Worm (Caenorhabditis elegans) whole organism, L4 larva: ENCODE results near the gene C18D4.12.
A peak's percentile ranks its signal among the peaks of the same experiment; 100 is the strongest.

Source experiments
- F10B5.3 ChIP-seq: sonication (generic microtip); optimal IDR thresholded peaks from 2 replicates; lab custom pipeline; 2016; ENCODE audit warnings: mild to moderate bottlenecking, missing genetic modification characterization, missing compliant biosample characterization
- R02D3.7 ChIP-seq: fragments of 150-350 bp; sonication (generic microtip); optimal IDR thresholded peaks from 3 replicates; lab custom pipeline; 2014; ENCODE audit warnings: missing biosample characterization, missing genetic modification characterization
- Y5F2A.4 ChIP-seq: fragments of 200-800 bp; sonication (Bioruptor generic); optimal IDR thresholded peaks from 2 replicates; lab custom pipeline; 2018; ENCODE audit warnings: mild to moderate bottlenecking, missing genetic modification characterization, missing compliant biosample characterization
- ZK546.5 ChIP-seq, 2 experiments: sonication (generic microtip); optimal IDR thresholded peaks; 2 replicates each; lab custom pipeline; 2017; ENCODE audit warnings: missing biosample characterization in 2 of 2, missing genetic modification characterization in 2 of 2
- aha-1 ChIP-seq: fragments of 150-350 bp; peaks from one replicate; lab custom pipeline; 2014; ENCODE audit warnings: missing biosample characterization, missing genetic modification characterization
- aly-2 ChIP-seq: sonication (generic microtip); optimal IDR thresholded peaks from 2 replicates; lab custom pipeline; 2018; ENCODE audit warnings: missing biosample characterization, missing genetic modification characterization
- ama-1 ChIP-seq: fragments of 150-350 bp; optimal IDR thresholded peaks from 2 replicates; lab custom pipeline; 2014; ENCODE audit warnings: inconsistent platforms, mixed read lengths
- ceh-20 ChIP-seq: fragments of 200-800 bp; sonication (Bioruptor generic); IDR thresholded peaks from 2 replicates; pipeline ENCODE4 v1.3.6; 2022; ENCODE audit warnings: missing genetic modification reagents, missing genetic modification characterization, missing compliant biosample characterization
- ceh-28 ChIP-seq: fragments of 150-350 bp; optimal IDR thresholded peaks from 2 replicates; lab custom pipeline; 2014; ENCODE audit warnings: missing biosample characterization, missing genetic modification reagents, missing genetic modification characterization
- ceh-32 ChIP-seq: sonication (generic microtip); optimal IDR thresholded peaks from 2 replicates; lab custom pipeline; 2016; ENCODE audit warnings: mild to moderate bottlenecking, missing genetic modification characterization, missing compliant biosample characterization; ENCODE audit not compliant: poor library complexity
- ceh-44 ChIP-seq: fragments of 200-800 bp; sonication (Bioruptor generic); IDR thresholded peaks from 2 replicates; pipeline ENCODE4 v1.3.6; 2022; ENCODE audit warnings: missing genetic modification reagents, missing genetic modification characterization, missing compliant biosample characterization
- ceh-82 ChIP-seq: sonication (generic microtip); optimal IDR thresholded peaks from 2 replicates; lab custom pipeline; 2017; ENCODE audit warnings: missing biosample characterization, missing genetic modification characterization
- dmd-9 ChIP-seq: fragments of 200-800 bp; sonication (Bioruptor generic); IDR thresholded peaks from 2 replicates; pipeline ENCODE4 v1.3.6; 2022; ENCODE audit warnings: missing genetic modification reagents, missing genetic modification characterization, missing compliant biosample characterization
- fkh-10 ChIP-seq: fragments of 150-350 bp; optimal IDR thresholded peaks from 2 replicates; lab custom pipeline; 2014; ENCODE audit warnings: missing biosample characterization, missing genetic modification reagents, missing genetic modification characterization
- hif-1 ChIP-seq, 2 experiments: sonication (generic microtip); optimal IDR thresholded peaks; 2 replicates each; lab custom pipeline; 2016 to 2017; ENCODE audit warnings: missing compliant biosample characterization in 2 of 2, missing genetic modification characterization in 2 of 2, missing genetic modification reagents in 2 of 2, missing genotype in 2 of 2, mild to moderate bottlenecking in 1 of 2
- hlh-11 ChIP-seq: fragments of 200-800 bp; sonication (Bioruptor generic); optimal IDR thresholded peaks from 2 replicates; lab custom pipeline; 2018; ENCODE audit warnings: mild to moderate bottlenecking, missing genetic modification characterization, missing compliant biosample characterization
- hlh-30 ChIP-seq: sonication (generic microtip); optimal IDR thresholded peaks from 2 replicates; lab custom pipeline; 2017; ENCODE audit warnings: antibody characterized with exemption, mild to moderate bottlenecking, missing genetic modification characterization, missing compliant biosample characterization; ENCODE audit not compliant: insufficient read depth
- lin-39 ChIP-seq: fragments of 150-350 bp; optimal IDR thresholded peaks from 2 replicates; lab custom pipeline; 2014; ENCODE audit warnings: missing biosample characterization, missing genetic modification reagents, missing genetic modification characterization
- lsy-2 ChIP-seq, 2 experiments: fragments of 150-350 bp in 1 of 2; sonication (generic microtip) in 1 of 2; optimal IDR thresholded peaks; 2 replicates each; lab custom pipeline; 2014 to 2017; ENCODE audit warnings: missing biosample characterization in 2 of 2, missing genetic modification characterization in 2 of 2
- madf-9 ChIP-seq: fragments of 200-800 bp; sonication (Bioruptor generic); conservative IDR thresholded peaks from 2 replicates; pipeline ENCODE4 v1.3.6; 2022; ENCODE audit warnings: missing genetic modification reagents, missing genetic modification characterization, missing compliant biosample characterization
- mdt-29 ChIP-seq: fragments of 200-800 bp; sonication (Bioruptor generic); IDR thresholded peaks from 2 replicates; pipeline ENCODE4 v1.3.6; 2022; ENCODE audit warnings: missing genetic modification reagents, missing genetic modification characterization, missing compliant biosample characterization
- nhr-10 ChIP-seq: fragments of 150-350 bp; optimal IDR thresholded peaks from 2 replicates; lab custom pipeline; 2014; ENCODE audit warnings: missing biosample characterization, missing genetic modification characterization
- nhr-111 ChIP-seq: fragments of 200-800 bp; sonication (Bioruptor generic); optimal IDR thresholded peaks from 2 replicates; lab custom pipeline; 2018; ENCODE audit warnings: mild to moderate bottlenecking, missing genetic modification characterization, missing compliant biosample characterization
- nhr-237 ChIP-seq: sonication (generic microtip); optimal IDR thresholded peaks from 2 replicates; lab custom pipeline; 2017; ENCODE audit warnings: missing biosample characterization, missing genetic modification characterization
- nhr-28 ChIP-seq: fragments of 150-350 bp; optimal IDR thresholded peaks from 2 replicates; lab custom pipeline; 2014; ENCODE audit warnings: missing biosample characterization, missing genetic modification characterization
- nhr-41 ChIP-seq: fragments of 200-800 bp; sonication (Bioruptor generic); IDR thresholded peaks from 2 replicates; pipeline ENCODE4 v1.3.6; 2022; ENCODE audit warnings: missing genetic modification reagents, missing genetic modification characterization, missing compliant biosample characterization
- nhr-42 ChIP-seq: fragments of 200-800 bp; sonication (Bioruptor generic); IDR thresholded peaks from 2 replicates; pipeline ENCODE4 v1.3.6; 2022; ENCODE audit warnings: missing genetic modification characterization, missing compliant biosample characterization
- nhr-6 ChIP-seq: fragments of 150-350 bp; optimal IDR thresholded peaks from 2 replicates; lab custom pipeline; 2014; ENCODE audit warnings: missing biosample characterization, missing genetic modification characterization
- rbr-2 ChIP-seq: sonication (generic microtip); optimal IDR thresholded peaks from 2 replicates; lab custom pipeline; 2016; ENCODE audit warnings: missing genotype, missing genetic modification characterization, missing compliant biosample characterization
- sdz-12 ChIP-seq: fragments of 200-800 bp; sonication (Bioruptor generic); optimal IDR thresholded peaks from 2 replicates; lab custom pipeline; 2018; ENCODE audit warnings: mild to moderate bottlenecking, missing genetic modification characterization, missing compliant biosample characterization
- skn-1 ChIP-seq: fragments of 150-350 bp; optimal IDR thresholded peaks from 2 replicates; lab custom pipeline; 2014; ENCODE audit warnings: missing biosample characterization, missing genetic modification characterization
- spr-3 ChIP-seq: fragments of 200-800 bp; sonication (Bioruptor generic); optimal IDR thresholded peaks from 2 replicates; lab custom pipeline; 2018; ENCODE audit warnings: mild to moderate bottlenecking, missing genetic modification characterization, missing compliant biosample characterization
- unc-130 ChIP-seq: sonication (generic microtip); optimal IDR thresholded peaks from 2 replicates; lab custom pipeline; 2016; ENCODE audit warnings: missing genetic modification reagents, missing genetic modification characterization, missing compliant biosample characterization
- unc-62 ChIP-seq, 3 experiments: fragments of 150-350 bp in 1 of 3; sonication (generic microtip); optimal IDR thresholded peaks in 2 of 3; peaks in 1 of 3; 1 replicate in 1 of 3; 2 replicates in 2 of 3; lab custom pipeline; 2014 to 2017; ENCODE audit warnings: missing biosample characterization in 3 of 3, missing genetic modification characterization in 3 of 3, missing genetic modification reagents in 3 of 3, missing genotype in 1 of 3
- zip-2 ChIP-seq: fragments of 150-350 bp; optimal IDR thresholded peaks from 2 replicates; lab custom pipeline; 2014; ENCODE audit warnings: missing biosample characterization, missing genetic modification characterization
- ztf-11 ChIP-seq: fragments of 150-350 bp; optimal IDR thresholded peaks from 2 replicates; lab custom pipeline; 2014; ENCODE audit warnings: missing biosample characterization, missing genetic modification characterization
- ztf-7 ChIP-seq: fragments of 150-350 bp; optimal IDR thresholded peaks from 2 replicates; lab custom pipeline; 2014; ENCODE audit warnings: missing biosample characterization, missing genetic modification characterization

C18D4.12 gene

ce11 chrV:17530486-17530885 lies at the start of gene C18D4.12:
Gene C18D4.12 (minus strand): TSS chrV:17530586.
- TF ChIP-seq aha-1 (tag; lab: Kevin White, UChicago) (peak; percentile 8), nhr-42 (GFP tag; lab: Robert Waterston, UW) (no peak)

ce11 chrV:17580017-17580416 lies 49.6 kb upstream of the C18D4.12 start:
- TF ChIP-seq unc-62 (GFP tag; optimal IDR thresholded peaks at IDR 0.05 in 1 of 2; lab: Kevin White, UChicago) (peak in 1 of 2 experiments; percentile 81), unc-62 (tag; optimal IDR thresholded peaks at IDR 0.05; lab: Kevin White, UChicago) (no peak), ceh-20 (GFP tag; lab: Robert Waterston, UW) (no peak), R02D3.7 (tag; lab: Kevin White, UChicago) (no peak), aha-1 (tag; lab: Kevin White, UChicago) (peak; percentile 28), ceh-32 (tag; lab: Kevin White, UChicago) (no peak), hlh-30 (tag; lab: Kevin White, UChicago) (no peak), fkh-10 (GFP tag; lab: Kevin White, UChicago) (no peak)

ce11 chrV:17566850-17567249 lies 36.5 kb upstream of the C18D4.12 start, which contains the start of gene C38D9.2:
Gene C38D9.2 (plus strand): TSS chrV:17567150.
- TF ChIP-seq nhr-28, result no peak
- no peak for TF ChIP-seq nhr-42 (GFP tag; lab: Robert Waterston, UW)
- TF ChIP-seq ceh-28 (tag; lab: Kevin White, UChicago), result no peak
- TF ChIP-seq nhr-237 (tag; lab: Kevin White, UChicago), result no peak

- TF ChIP-seq nhr-6 (no peak), rbr-2 (tag; lab: Kevin White, UChicago) (no peak), ceh-82 (no peak)
Observed at ce11 chrV:17565903-17566302, 35.5 kb upstream of the C18D4.12 start, which contains the start of gene fbxa-171. Gene fbxa-171 (minus strand): TSS chrV:17566003.

- TF ChIP-seq hlh-11 (tag; lab: Kevin White, UChicago), result no peak
Observed at ce11 chrV:17558946-17559345, 28.6 kb upstream of the C18D4.12 start, which contains the start of gene fbxa-172. Gene fbxa-172 (plus strand): TSS chrV:17559246.

ce11 chrV:17558377-17558776 lies 28.0 kb upstream of the C18D4.12 start, which contains the start of gene fbxa-174:
Gene fbxa-174 (minus strand): TSS chrV:17558477.
- TF ChIP-seq unc-130 (GFP tag; lab: Kevin White, UChicago) (no peak), lsy-2 (tag; optimal IDR thresholded peaks at IDR 0.05; lab: Kevin White, UChicago) (no peak), aly-2 (tag; lab: Kevin White, UChicago) (no peak), ama-1 (lab: Kevin White, UChicago) (no peak), nhr-111 (GFP tag; lab: Kevin White, UChicago) (no peak), Y5F2A.4 (no peak), dmd-9 (GFP tag; lab: Robert Waterston, UW) (no peak), spr-3 (no peak)

- TF ChIP-seq hif-1 (tag; optimal IDR thresholded peaks at IDR 0.05; lab: Kevin White, UChicago), result no peak
- no peak for TF ChIP-seq hlh-11 (tag; lab: Kevin White, UChicago)
- TF ChIP-seq ztf-7, result no peak
- TF ChIP-seq ztf-11 (tag; lab: Kevin White, UChicago), result no peak
- TF ChIP-seq F10B5.3 (tag; lab: Kevin White, UChicago), result no peak
- TF ChIP-seq nhr-10 (tag; lab: Kevin White, UChicago), result no peak
- no peak for TF ChIP-seq madf-9 (GFP tag; lab: Robert Waterston, UW)
- TF ChIP-seq ceh-44 (GFP tag; lab: Robert Waterston, UW), result no peak
- TF ChIP-seq zip-2, result no peak
- no peak for TF ChIP-seq ZK546.5 (tag; optimal IDR thresholded peaks at IDR 0.05; lab: Kevin White, UChicago)
- no peak for TF ChIP-seq mdt-29
- no peak for TF ChIP-seq nhr-41 (GFP tag; lab: Robert Waterston, UW)
- no peak for TF ChIP-seq skn-1 (tag; lab: Kevin White, UChicago)
- no peak for TF ChIP-seq sdz-12 (GFP tag; lab: Kevin White, UChicago)
- TF ChIP-seq lin-39 (tag; lab: Kevin White, UChicago), result no peak
Observed at ce11 chrV:17552759-17553158, 22.4 kb upstream of the C18D4.12 start, which contains the start of gene C38D9.8. Gene C38D9.8 (minus strand): TSS chrV:17552859.
